Fruit fly (Drosophila melanogaster) whole organism, wandering third instar larva: ENCODE data around the gene mei-217.

ENCODE experiments used
- Abd-B ChIP-seq: fragments of >200 bp; optimal IDR thresholded peaks from 2 replicates; lab custom pipeline; 2017; ENCODE audit warnings: missing biosample characterization, missing genetic modification characterization
- CG9705 ChIP-seq: fragments of 200-800 bp; sonication (Bioruptor generic); optimal IDR thresholded peaks from 2 replicates; lab custom pipeline; 2018; ENCODE audit warnings: missing biosample characterization, mild to moderate bottlenecking, missing genetic modification characterization
- Hnf4 ChIP-seq: fragments of 200-800 bp; sonication (Bioruptor generic); optimal IDR thresholded peaks from 2 replicates; lab custom pipeline; 2016; ENCODE audit warnings: missing biosample characterization, mild to moderate bottlenecking, missing genetic modification characterization
- OdsH ChIP-seq: fragments of 200-800 bp; sonication (Bioruptor generic); optimal IDR thresholded peaks from 2 replicates; lab custom pipeline; 2016; ENCODE audit warnings: missing biosample characterization, mild to moderate bottlenecking, missing genetic modification characterization
- Vsx2 ChIP-seq: fragments of 200-300, 225-300 bp; sonication (Bioruptor generic); optimal IDR thresholded peaks from 2 replicates; lab custom pipeline; 2018; ENCODE audit warnings: missing biosample characterization, missing genetic modification characterization; ENCODE audit not compliant: partially characterized antibody
- br ChIP-seq: fragments of 200-800 bp; sonication (Bioruptor generic); optimal IDR thresholded peaks from 2 replicates; lab custom pipeline; 2016; ENCODE audit warnings: missing biosample characterization, missing genetic modification characterization
- brk ChIP-seq: fragments of 200-800 bp; sonication (Bioruptor generic); optimal IDR thresholded peaks from 2 replicates; lab custom pipeline; 2016; ENCODE audit warnings: missing biosample characterization, mild to moderate bottlenecking, missing genetic modification characterization
- fru ChIP-seq: fragments of 200-800 bp; sonication (Bioruptor generic); optimal IDR thresholded peaks from 3 replicates; lab custom pipeline; 2016; ENCODE audit warnings: missing biosample characterization, mild to moderate bottlenecking, missing genetic modification characterization
- h ChIP-seq: fragments of 200-800 bp; sonication (Bioruptor generic); optimal IDR thresholded peaks from 3 replicates; lab custom pipeline; 2016; ENCODE audit warnings: missing biosample characterization, mild to moderate bottlenecking, missing genetic modification characterization
- pan ChIP-seq: fragments of >200 bp; optimal IDR thresholded peaks from 2 replicates; lab custom pipeline; 2017
- psq ChIP-seq: fragments of 200-800 bp; sonication (Bioruptor generic); optimal IDR thresholded peaks from 3 replicates; lab custom pipeline; 2017; ENCODE audit warnings: missing biosample characterization, mild to moderate bottlenecking, missing genetic modification characterization, moderate library complexity
- sage ChIP-seq: fragments of 200-800 bp; sonication (Bioruptor generic); optimal IDR thresholded peaks from 2 replicates; lab custom pipeline; 2016; ENCODE audit warnings: missing biosample characterization, mild to moderate bottlenecking, missing genetic modification characterization
- tai ChIP-seq: sonication (Bioruptor generic); optimal IDR thresholded peaks from 2 replicates; lab custom pipeline; 2016; ENCODE audit warnings: missing biosample characterization, missing genetic modification characterization
- usp ChIP-seq: fragments of >200 bp; optimal IDR thresholded peaks from 2 replicates; lab custom pipeline; 2017; ENCODE audit warnings: missing biosample characterization, missing genetic modification characterization

dm6 chrX:17188167-17188566 lies 45.4 kb upstream of the mei-217 start:
- TF ChIP-seq brk (GFP tag; lab: Kevin White, UChicago) = no peak
- TF ChIP-seq usp (GFP tag; lab: Kevin White, UChicago) = no peak
- no peak for TF ChIP-seq psq
- no peak for TF ChIP-seq br (GFP tag; lab: Kevin White, UChicago)
- TF ChIP-seq fru (GFP tag; lab: Kevin White, UChicago) = no peak
- no peak for TF ChIP-seq pan
- TF ChIP-seq CG9705 = no peak
- TF ChIP-seq sage (GFP tag; lab: Kevin White, UChicago) = no peak
- TF ChIP-seq Vsx2 (GFP tag; lab: Kevin White, UChicago) = no peak
- TF ChIP-seq tai (GFP tag; lab: Kevin White, UChicago) = no peak
- TF ChIP-seq h = no peak
- no peak for TF ChIP-seq Hnf4
- TF ChIP-seq OdsH (GFP tag; lab: Kevin White, UChicago) = no peak
- TF ChIP-seq Abd-B (GFP tag; lab: Kevin White, UChicago) = no peak
